Worm (Caenorhabditis elegans) whole organism, L4/young adult: ENCODE data around the gene ZC404.16.

ENCODE experiments used
- W03F9.2 ChIP-seq: fragments of 150-350 bp; optimal IDR thresholded peaks from 2 replicates; lab custom pipeline; 2014; ENCODE audit warnings: missing biosample characterization, missing genetic modification characterization
- him-1 ChIP-seq: sonication (generic microtip); optimal IDR thresholded peaks from 2 replicates; lab custom pipeline; 2016; ENCODE audit warnings: missing genotype, missing genetic modification reagents, missing genetic modification characterization, missing compliant biosample characterization

DNA sequence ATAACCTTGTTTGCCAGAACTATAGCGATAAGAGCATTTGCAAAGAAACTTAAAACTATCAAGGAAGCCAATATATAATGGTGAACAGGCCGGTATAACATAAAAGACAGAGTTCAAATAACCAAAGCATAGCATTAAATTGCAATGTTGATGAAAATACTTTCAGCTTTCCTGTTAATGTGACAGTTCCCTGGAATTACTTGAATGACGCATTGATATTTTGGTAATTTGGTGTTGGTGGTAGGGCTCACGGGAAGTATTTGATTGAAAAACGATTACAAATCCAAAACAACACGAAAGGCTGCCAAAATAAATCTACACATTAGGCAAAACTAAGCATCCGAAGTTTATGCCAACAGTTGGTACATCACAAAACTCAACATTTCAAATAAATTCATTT, 35.3 kb upstream of the ZC404.16 start, which contains the start of gene dmsr-16:
- TF ChIP-seq him-1 (tag; lab: Kevin White, UChicago): no peak
- TF ChIP-seq W03F9.2: no peak
